Fruit fly (Drosophila melanogaster) whole organism, embryonic: ENCODE measurements around the gene MAGE.

Experiments used
- Adf1 ChIP-seq: fragments of 200-800 bp; sonication (Bioruptor generic); IDR thresholded peaks from 2 replicates; pipeline ENCODE4 v1.3.6; 2022; ENCODE audit warnings: missing biosample characterization, missing genetic modification characterization
- Aef1 ChIP-seq: fragments of 200-800 bp; sonication (Bioruptor generic); IDR thresholded peaks from 3 replicates; pipeline ENCODE4 v1.3.6; 2022; ENCODE audit warnings: missing biosample characterization, missing genetic modification characterization
- Bgb ChIP-seq: fragments of 200-800 bp; sonication (Bioruptor generic); IDR thresholded peaks from 2 replicates; pipeline ENCODE4 v1.3.6; 2022; ENCODE audit warnings: missing biosample characterization, missing genetic modification characterization; ENCODE audit not compliant: partially characterized antibody
- Bteb2 ChIP-seq: fragments of 200-800 bp; sonication (Bioruptor generic); optimal IDR thresholded peaks from 2 replicates; lab custom pipeline; 2016; ENCODE audit warnings: missing biosample characterization, missing genetic modification characterization
- CG1024 ChIP-seq: fragments of 200-800 bp; sonication (Bioruptor generic); IDR thresholded peaks from 2 replicates; pipeline ENCODE4 v1.3.6; 2022; ENCODE audit warnings: missing biosample characterization, missing genetic modification characterization
- CG10321 ChIP-seq: fragments of 200-800 bp; sonication (Bioruptor generic); IDR thresholded peaks from 2 replicates; pipeline ENCODE4 v1.3.6; 2022; ENCODE audit warnings: missing biosample characterization, missing genetic modification characterization
- CG10543 ChIP-seq: fragments of 200-800 bp; sonication (Bioruptor generic); optimal IDR thresholded peaks from 3 replicates; lab custom pipeline; 2017; ENCODE audit warnings: missing biosample characterization, mild to moderate bottlenecking, missing genetic modification characterization, moderate library complexity
- CG12942 ChIP-seq: fragments of 200-800 bp; sonication (Bioruptor generic); optimal IDR thresholded peaks from 3 replicates; lab custom pipeline; 2016; ENCODE audit warnings: missing biosample characterization, missing genetic modification characterization
- CG15011 ChIP-seq: fragments of 200-800 bp; sonication (Bioruptor generic); optimal IDR thresholded peaks from 3 replicates; lab custom pipeline; 2018; ENCODE audit warnings: missing biosample characterization, mild to moderate bottlenecking, missing genetic modification characterization
- CG15269 ChIP-seq: fragments of 200-800 bp; sonication (Bioruptor generic); optimal IDR thresholded peaks from 2 replicates; lab custom pipeline; 2018; ENCODE audit warnings: missing biosample characterization, mild to moderate bottlenecking, missing genetic modification characterization, moderate library complexity
- CG16863 ChIP-seq: fragments of 200-800 bp; sonication (Bioruptor generic); optimal IDR thresholded peaks from 3 replicates; lab custom pipeline; 2016; ENCODE audit warnings: missing biosample characterization, missing genetic modification characterization
- CG17829 ChIP-seq: fragments of 200-800 bp; optimal IDR thresholded peaks from 2 replicates; lab custom pipeline; 2019; ENCODE audit warnings: missing biosample characterization, mild to moderate bottlenecking, missing genetic modification characterization, moderate library complexity
- CG1832 ChIP-seq: fragments of 200-800 bp; sonication (Bioruptor generic); optimal IDR thresholded peaks from 2 replicates; lab custom pipeline; 2017; ENCODE audit warnings: missing biosample characterization, mild to moderate bottlenecking, missing genetic modification characterization, inconsistent platforms
- CG3726 ChIP-seq: fragments of 200-800 bp; sonication (Bioruptor generic); IDR thresholded peaks from 3 replicates; pipeline ENCODE4, ENCODE4 v1.3.6; 2022; ENCODE audit warnings: missing biosample characterization, missing genetic modification characterization
- CG6654 ChIP-seq: fragments of 200-800 bp; sonication (Bioruptor generic); optimal IDR thresholded peaks from 2 replicates; lab custom pipeline; 2017; ENCODE audit warnings: missing biosample characterization, mild to moderate bottlenecking, missing genetic modification characterization
- CG6791 ChIP-seq: fragments of 200-800 bp; sonication (Bioruptor generic); IDR thresholded peaks from 3 replicates; pipeline ENCODE4 v1.3.6; 2022; ENCODE audit warnings: missing biosample characterization, missing genetic modification characterization; ENCODE audit not compliant: partially characterized antibody
- CG7839 ChIP-seq: fragments of 200-800 bp; sonication (Bioruptor generic); optimal IDR thresholded peaks from 3 replicates; lab custom pipeline; 2018; ENCODE audit warnings: missing biosample characterization, mild to moderate bottlenecking, missing genetic modification characterization, moderate library complexity
- Camta ChIP-seq: fragments of 200-800 bp; sonication (Bioruptor generic); optimal IDR thresholded peaks from 2 replicates; lab custom pipeline; 2016; ENCODE audit warnings: missing biosample characterization, missing genetic modification characterization
- D19A ChIP-seq: fragments of 200-800 bp; optimal IDR thresholded peaks from 3 replicates; lab custom pipeline; 2019; ENCODE audit warnings: missing biosample characterization, mild to moderate bottlenecking, missing genetic modification characterization, moderate library complexity
- Doc2 ChIP-seq: fragments of 200-800 bp; sonication (Bioruptor generic); IDR thresholded peaks from 2 replicates; pipeline ENCODE4 v1.3.6; 2022; ENCODE audit warnings: missing biosample characterization, missing genetic modification characterization
- Ets97D ChIP-seq: fragments of 200-800 bp; sonication (Bioruptor generic); optimal IDR thresholded peaks from 3 replicates; lab custom pipeline; 2016; ENCODE audit warnings: missing biosample characterization, missing genetic modification characterization
- Hmr ChIP-seq: fragments of 200-800 bp; sonication (Bioruptor generic); optimal IDR thresholded peaks from 3 replicates; lab custom pipeline; 2017; ENCODE audit warnings: mild to moderate bottlenecking, missing biosample characterization, missing genetic modification reagents, missing genetic modification characterization
- Meics ChIP-seq: fragments of 200-800 bp; sonication (Bioruptor generic); optimal IDR thresholded peaks from 2 replicates; lab custom pipeline; 2017; ENCODE audit warnings: missing biosample characterization, mild to moderate bottlenecking, missing genetic modification characterization
- Opbp ChIP-seq: fragments of 200-800 bp; sonication (Bioruptor generic); IDR thresholded peaks from 3 replicates; pipeline ENCODE4 v1.3.6; 2022; ENCODE audit warnings: missing biosample characterization, missing genetic modification characterization; ENCODE audit not compliant: partially characterized antibody
- Sry-δ ChIP-seq: fragments of 200-800 bp; sonication (Bioruptor generic); optimal IDR thresholded peaks from 2 replicates; lab custom pipeline; 2016; ENCODE audit warnings: missing biosample characterization, missing genetic modification characterization
- ab ChIP-seq: fragments of 200-800 bp; sonication (Bioruptor generic); optimal IDR thresholded peaks from 2 replicates; lab custom pipeline; 2016; ENCODE audit warnings: missing biosample characterization, missing genetic modification characterization
- ato ChIP-seq: fragments of 200-800 bp; sonication (Bioruptor generic); IDR thresholded peaks from 2 replicates; pipeline ENCODE4 v1.3.6; 2022; ENCODE audit warnings: missing biosample characterization, missing genetic modification characterization; ENCODE audit not compliant: partially characterized antibody
- bbx ChIP-seq: fragments of 200-800 bp; sonication (Bioruptor generic); IDR thresholded peaks from 2 replicates; pipeline ENCODE4 v1.3.6; 2022; ENCODE audit warnings: missing biosample characterization, missing genetic modification characterization; ENCODE audit not compliant: partially characterized antibody
- bsh ChIP-seq, 2 experiments: fragments of 200-800 bp; sonication (Bioruptor generic); optimal IDR thresholded peaks; 2 replicates each; lab custom pipeline; 2017 to 2018; ENCODE audit warnings: mild to moderate bottlenecking in 2 of 2, missing biosample characterization in 2 of 2, missing genetic modification characterization in 2 of 2, moderate library complexity in 1 of 2
- cg ChIP-seq: fragments of 200-800 bp; sonication (Bioruptor generic); optimal IDR thresholded peaks from 3 replicates; lab custom pipeline; 2019; ENCODE audit warnings: missing biosample characterization, mild to moderate bottlenecking, missing genetic modification characterization, moderate library complexity
- dm ChIP-seq: fragments of 200-800 bp; sonication (Bioruptor generic); optimal IDR thresholded peaks from 3 replicates; lab custom pipeline; 2016; ENCODE audit warnings: missing biosample characterization, missing genetic modification characterization
- dmrt11E ChIP-seq: fragments of 200-800 bp; sonication (Bioruptor generic); optimal IDR thresholded peaks from 3 replicates; lab custom pipeline; 2018; ENCODE audit warnings: missing biosample characterization, mild to moderate bottlenecking, missing genetic modification characterization, moderate library complexity
- ewg ChIP-seq: fragments of 200-800 bp; sonication (Bioruptor generic); optimal IDR thresholded peaks from 3 replicates; lab custom pipeline; 2017; ENCODE audit warnings: mild to moderate bottlenecking, missing biosample characterization, missing genetic modification reagents, missing genetic modification characterization
- exex ChIP-seq: fragments of 200-800 bp; sonication (Bioruptor generic); optimal IDR thresholded peaks from 4 replicates; lab custom pipeline; 2018; ENCODE audit warnings: missing biosample characterization, mild to moderate bottlenecking, missing genetic modification characterization, moderate library complexity
- ftz-f1 ChIP-seq: fragments of 200-800 bp; sonication (Bioruptor generic); optimal IDR thresholded peaks from 2 replicates; lab custom pipeline; 2016; ENCODE audit warnings: missing biosample characterization, missing genetic modification characterization
- hkb ChIP-seq, 2 experiments: fragments of 200-800 bp in 1 of 2; fragments of >200 bp in 1 of 2; sonication (Bioruptor generic) in 1 of 2; IDR thresholded peaks in 1 of 2; optimal IDR thresholded peaks in 1 of 2; 2 replicates each; pipeline versions ENCODE4 v1.3.6 to Lab custom; 2017 to 2022; ENCODE audit warnings: missing biosample characterization in 1 of 2, missing genetic modification characterization in 1 of 2
- ind ChIP-seq: fragments of 200-800 bp; sonication (Bioruptor generic); optimal IDR thresholded peaks from 3 replicates; lab custom pipeline; 2016; ENCODE audit warnings: missing biosample characterization, missing genetic modification characterization
- insv ChIP-seq, 2 experiments: fragments of 200-800 bp; sonication (Bioruptor generic); optimal IDR thresholded peaks; 3 replicates each; lab custom pipeline; 2016 to 2018; ENCODE audit warnings: missing biosample characterization in 2 of 2, missing genetic modification characterization in 2 of 2
- inv ChIP-seq: fragments of 200-800 bp; sonication (Bioruptor generic); IDR thresholded peaks from 2 replicates; pipeline ENCODE4 v1.3.6; 2022; ENCODE audit warnings: missing biosample characterization, missing genetic modification characterization; ENCODE audit not compliant: partially characterized antibody
- kah ChIP-seq: fragments of 200-800 bp; sonication (Bioruptor generic); optimal IDR thresholded peaks from 2 replicates; lab custom pipeline; 2018; ENCODE audit warnings: missing biosample characterization, mild to moderate bottlenecking, missing genetic modification characterization
- lab ChIP-seq: fragments of 200-800 bp; sonication (Bioruptor generic); optimal IDR thresholded peaks from 3 replicates; lab custom pipeline; 2017; ENCODE audit warnings: missing biosample characterization, missing genetic modification characterization, mild to moderate bottlenecking, moderate library complexity, missing genetic modification reagents
- mld ChIP-seq: fragments of 200-800 bp; sonication (Bioruptor generic); IDR thresholded peaks from 3 replicates; pipeline ENCODE4 v1.3.6; 2022; ENCODE audit warnings: missing biosample characterization, missing genetic modification characterization; ENCODE audit not compliant: partially characterized antibody
- p53 ChIP-seq: fragments of 200-800 bp; sonication (Bioruptor generic); optimal IDR thresholded peaks from 2 replicates; lab custom pipeline; 2016; ENCODE audit warnings: missing biosample characterization, missing genetic modification characterization
- pros ChIP-seq: fragments of 200-800 bp; sonication (Bioruptor generic); optimal IDR thresholded peaks from 3 replicates; lab custom pipeline; 2019; ENCODE audit warnings: missing biosample characterization, mild to moderate bottlenecking, missing genetic modification characterization, moderate library complexity
- sd ChIP-seq: fragments of 200-800 bp; sonication (Bioruptor generic); optimal IDR thresholded peaks from 3 replicates; lab custom pipeline; 2018; ENCODE audit warnings: missing biosample characterization, mild to moderate bottlenecking, missing genetic modification characterization, moderate library complexity
- slbo ChIP-seq: fragments of 200-800 bp; sonication (Bioruptor generic); IDR thresholded peaks from 2 replicates; pipeline ENCODE4 v1.3.6; 2022; ENCODE audit warnings: missing biosample characterization, missing genetic modification characterization
- slp2 ChIP-seq: fragments of 200-800 bp; sonication (Bioruptor generic); optimal IDR thresholded peaks from 2 replicates; lab custom pipeline; 2016; ENCODE audit warnings: missing biosample characterization, missing genetic modification characterization
- ssp ChIP-seq: fragments of 200-800 bp; sonication (Bioruptor generic); IDR thresholded peaks from 2 replicates; pipeline ENCODE4 v1.3.6; 2022; ENCODE audit warnings: missing biosample characterization, missing genetic modification characterization
- wdn ChIP-seq: fragments of 200-800 bp; sonication (Bioruptor generic); IDR thresholded peaks from 2 replicates; pipeline ENCODE4 v1.3.6; 2022; ENCODE audit warnings: missing biosample characterization, missing genetic modification characterization

Gene MAGE

dm6 chr3R:7124109-7124639 is 30.8 kb downstream of the MAGE start, which contains the start of the genes Alh and CG10098 (continued):
- TF ChIP-seq kah (GFP tag; lab: Kevin White, UChicago) (peak; percentile 40), Sry-δ (peak; percentile 99), hkb (optimal IDR thresholded peaks at IDR 0.05; lab: Kevin White, UChicago) (peak; percentile 4), hkb (GFP tag; IDR thresholded peaks at IDR 0.05; lab: Robert Waterston, UW) (no peak; the same call in 1 of the 2 replicates), ato (GFP tag; lab: Robert Waterston, UW) (no peak; the same call in 1 of the 2 replicates), CG3726 (GFP tag; lab: Robert Waterston, UW) (peak; percentile 69; the same call in 2 of the 3 replicates), Meics (GFP tag; lab: Kevin White, UChicago) (peak; percentile 77), dmrt11E (tag; lab: Kevin White, UChicago) (peak; percentile 77), Adf1 (GFP tag; lab: Robert Waterston, UW) (no peak), Doc2 (GFP tag; lab: Robert Waterston, UW) (no peak), ab (GFP tag; lab: Kevin White, UChicago) (peak; percentile 83), bsh (GFP tag; optimal IDR thresholded peaks at IDR 0.05; lab: Kevin White, UChicago) (peak in 1 of 2 experiments; percentile 71), Bgb (GFP tag; lab: Robert Waterston, UW) (peak; percentile 69), CG10321 (GFP tag; lab: Robert Waterston, UW) (no peak), CG1024 (GFP tag; lab: Robert Waterston, UW) (peak; percentile 69), Camta (peak; percentile 86), p53 (GFP tag; lab: Kevin White, UChicago) (peak; percentile 50), dm (GFP tag; lab: Kevin White, UChicago) (peak; percentile 75), mld (GFP tag; lab: Robert Waterston, UW) (no peak; the same call in 2 of the 3 replicates), slbo (GFP tag; lab: Robert Waterston, UW) (peak; percentile 93), CG7839 (tag; lab: Kevin White, UChicago) (peak; percentile 84), Ets97D (peak; percentile 75), ssp (GFP tag; lab: Robert Waterston, UW) (peak; percentile 80), D19A (tag; lab: Kevin White, UChicago) (peak; percentile 47), Bteb2 (GFP tag; lab: Kevin White, UChicago) (peak; percentile 74), lab (GFP tag; lab: Kevin White, UChicago) (peak; percentile 79), CG6654 (GFP tag; lab: Kevin White, UChicago) (peak; percentile 49), CG15269 (tag; lab: Kevin White, UChicago) (peak; percentile 80), CG17829 (peak; percentile 78), insv (GFP tag; optimal IDR thresholded peaks at IDR 0.05; lab: Kevin White, UChicago) (peak in 1 of 2 experiments; percentile 52), inv (GFP tag; lab: Robert Waterston, UW) (peak; percentile 73), wdn (GFP tag; lab: Robert Waterston, UW) (peak; percentile 59; the same call in 1 of the 2 replicates), exex (peak; percentile 51), CG10543 (GFP tag; lab: Kevin White, UChicago) (peak; percentile 81), CG12942 (GFP tag; lab: Kevin White, UChicago) (peak; percentile 89), Hmr (peak; percentile 84), ind (GFP tag; lab: Kevin White, UChicago) (peak; percentile 92)

DNA sequence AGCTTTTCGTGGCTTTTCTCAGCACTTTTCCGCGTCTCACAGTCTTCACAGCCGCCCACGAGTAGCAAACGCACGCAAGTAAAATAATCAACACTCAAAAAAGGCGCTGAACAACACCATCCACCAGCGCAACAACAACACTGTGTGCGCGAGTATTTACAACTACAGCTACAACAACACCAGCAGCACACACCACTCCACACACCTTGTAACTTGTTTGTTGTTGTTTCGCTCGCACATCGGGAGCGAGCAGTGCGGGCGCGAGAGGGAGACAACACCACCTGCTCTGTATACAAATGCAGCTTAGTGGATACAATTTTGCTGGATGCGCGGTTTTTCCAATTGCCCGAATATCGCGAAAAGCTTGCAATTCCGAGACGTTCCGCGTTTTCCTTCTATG is 31.3 kb downstream of the MAGE start:
- peak; percentile 82 for TF ChIP-seq sd (tag; lab: Kevin White, UChicago)
- TF ChIP-seq slp2 (GFP tag; lab: Kevin White, UChicago): no peak
- TF ChIP-seq ftz-f1: peak; percentile 80
- TF ChIP-seq Aef1: peak; percentile 77
- peak; percentile 8; the same call in 1 of the 2 replicates for TF ChIP-seq bbx (GFP tag; lab: Robert Waterston, UW)
- no peak for TF ChIP-seq CG6791
- TF ChIP-seq CG16863 (GFP tag; lab: Kevin White, UChicago): no peak
- peak; percentile 95 for TF ChIP-seq CG10321 (GFP tag; lab: Robert Waterston, UW)
- no peak for TF ChIP-seq CG15011 (GFP tag; lab: Kevin White, UChicago)
- peak; percentile 20 for TF ChIP-seq ewg (GFP tag; lab: Kevin White, UChicago)
- TF ChIP-seq Opbp: peak; percentile 20; the same call in 2 of the 3 replicates
- TF ChIP-seq cg (GFP tag; lab: Kevin White, UChicago): peak; percentile 92
- peak; percentile 35 for TF ChIP-seq pros (GFP tag; lab: Kevin White, UChicago)
- peak; percentile 96 for TF ChIP-seq CG1832 (GFP tag; lab: Kevin White, UChicago)
